Fruit fly (Drosophila melanogaster): ENCODE results near the gene sas.
A peak's percentile ranks its signal among the peaks of the same experiment; 100 is the strongest.

dm6 chr3R:7144245-7144904 lies 18.2 kb upstream of the sas start, which contains the start of the genes CG14610 and CG2656:
- peak in 1 of 2 experiments; percentile 17 for TF ChIP-seq CTCF (optimal IDR thresholded peaks at IDR 0.05)
- no peak for TF ChIP-seq CG8478 (optimal IDR thresholded peaks at IDR 0.05)

All from S2 (cell line).